Worm (Caenorhabditis elegans): ENCODE measurements around the gene odr-10.

DNA sequence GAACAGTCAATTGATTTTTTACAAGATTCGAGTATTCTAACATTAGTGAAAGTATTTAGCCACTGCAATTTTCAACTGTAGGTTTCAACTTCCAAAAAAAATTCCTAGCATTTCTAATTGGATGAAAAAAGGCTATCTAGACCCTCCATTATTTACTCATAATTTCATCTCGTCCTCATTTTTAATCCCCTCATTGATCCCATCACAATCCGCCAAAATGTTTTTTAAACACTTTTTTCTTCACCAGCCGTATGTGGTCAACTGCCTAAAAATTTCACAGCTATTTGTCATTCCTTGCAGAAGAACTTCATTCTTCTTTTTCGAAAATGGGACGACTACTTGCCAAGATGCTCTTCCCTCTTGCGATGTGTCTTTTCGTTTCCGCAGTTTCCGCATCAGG lies 12.4 kb downstream of the odr-10 start, which contains the start of gene rig-3:
- TF ChIP-seq nhr-11 (tag; optimal IDR thresholded peaks at IDR 0.05) (no peak), hlh-15 (tag; optimal IDR thresholded peaks at IDR 0.05) (no peak), ama-1 (optimal IDR thresholded peaks at IDR 0.05) (no peak), ceh-31 (tag; optimal IDR thresholded peaks at IDR 0.05) (no peak), unc-86 (tag; optimal IDR thresholded peaks at IDR 0.05) (no peak), rnt-1 (tag; optimal IDR thresholded peaks at IDR 0.05) (no peak), tbx-2 (tag; optimal IDR thresholded peaks at IDR 0.05) (no peak), dve-1 (tag; optimal IDR thresholded peaks at IDR 0.05) (no peak), fkh-10 (GFP tag; optimal IDR thresholded peaks at IDR 0.05) (no peak), F13H6.1 (tag; optimal IDR thresholded peaks at IDR 0.05) (no peak), odd-2 (tag; optimal IDR thresholded peaks at IDR 0.05) (no peak), hlh-13 (GFP tag; optimal IDR thresholded peaks at IDR 0.05) (no peak), pha-2 (tag; optimal IDR thresholded peaks at IDR 0.05) (no peak), dmd-4 (tag; optimal IDR thresholded peaks at IDR 0.05; ENCODE audit: borderline replicate concordance) (no peak)

All from whole organism, late embryonic.